Fruit fly (Drosophila melanogaster): ENCODE data around the gene spirit.

The spirit gene

dm6 chrX:8576675-8577074, 3.3 kb upstream of the spirit start:
- no peak for TF ChIP-seq CG17801 (GFP tag; optimal IDR thresholded peaks at IDR 0.05; ENCODE audit: partially characterized antibody)

dm6 chrX:8574672-8575350, 1.4 kb upstream of the spirit start:
- TF ChIP-seq CG17801 (GFP tag; optimal IDR thresholded peaks at IDR 0.05; ENCODE audit: partially characterized antibody): peak; percentile 78

dm6 chrX:8573744-8574484, 521 bp upstream of the spirit start, which contains the start of gene CG12065:
Gene CG12065, plus strand, starts transcription at chrX:8574306.
- peak; percentile 54 for TF ChIP-seq CG17801 (GFP tag; optimal IDR thresholded peaks at IDR 0.05; ENCODE audit: partially characterized antibody)

dm6 chrX:8571936-8572335, 1.5 kb downstream of the spirit start:
- TF ChIP-seq CG17801 (GFP tag; optimal IDR thresholded peaks at IDR 0.05; ENCODE audit: partially characterized antibody): no peak

- TF ChIP-seq CG17801 (GFP tag; optimal IDR thresholded peaks at IDR 0.05; ENCODE audit: partially characterized antibody): no peak
These were observed 2.5 kb downstream of the spirit start, which contains the start of gene CG12111 for dm6 chrX:8570848-8571247. Gene CG12111, minus strand, starts transcription at chrX:8570948.

- TF ChIP-seq CG17801 (GFP tag; optimal IDR thresholded peaks at IDR 0.05; ENCODE audit: partially characterized antibody): no peak
These were observed 3.8 kb downstream of the spirit start for dm6 chrX:8569639-8570038.

- TF ChIP-seq CG17801 (GFP tag; optimal IDR thresholded peaks at IDR 0.05; ENCODE audit: partially characterized antibody): no peak
These were observed 4.4 kb downstream of the spirit start for dm6 chrX:8569038-8569437.

dm6 chrX:8561404-8562397, 11.7 kb downstream of the spirit start:
- no peak for TF ChIP-seq CG17801 (GFP tag; optimal IDR thresholded peaks at IDR 0.05; ENCODE audit: partially characterized antibody)

- TF ChIP-seq CG17801 (GFP tag; optimal IDR thresholded peaks at IDR 0.05; ENCODE audit: partially characterized antibody): peak; percentile 55
These were observed 13.1 kb downstream of the spirit start, which contains the start of the genes CG12112 and Trf4-1 for dm6 chrX:8560087-8560999. Gene CG12112, minus strand, starts transcription at chrX:8560192. Gene Trf4-1, plus strand, starts transcription at chrX:8560322.

dm6 chrX:8558762-8559172, 14.6 kb downstream of the spirit start, which contains the start of gene IntS4:
Gene IntS4, minus strand, starts transcription at chrX:8558781.
- TF ChIP-seq CG17801 (GFP tag; optimal IDR thresholded peaks at IDR 0.05; ENCODE audit: partially characterized antibody): peak; percentile 88

dm6 chrX:8554303-8554702, 19.1 kb downstream of the spirit start:
- no peak for TF ChIP-seq CG17801 (GFP tag; optimal IDR thresholded peaks at IDR 0.05; ENCODE audit: partially characterized antibody)

- no peak for TF ChIP-seq CG17801 (GFP tag; optimal IDR thresholded peaks at IDR 0.05; ENCODE audit: partially characterized antibody)
These were observed 30.7 kb downstream of the spirit start for dm6 chrX:8542728-8543127.

- no peak for TF ChIP-seq CG17801 (GFP tag; optimal IDR thresholded peaks at IDR 0.05; ENCODE audit: partially characterized antibody)
These were observed 31.4 kb downstream of the spirit start for dm6 chrX:8541985-8542384.

dm6 chrX:8538993-8539392, 34.4 kb downstream of the spirit start:
- no peak for TF ChIP-seq CG17801 (GFP tag; optimal IDR thresholded peaks at IDR 0.05; ENCODE audit: partially characterized antibody)

Measured in ovary, adult (tissue).